Fruit fly (Drosophila melanogaster): ENCODE results near the gene Hs3st-B.

Hs3st-B gene

DNA sequence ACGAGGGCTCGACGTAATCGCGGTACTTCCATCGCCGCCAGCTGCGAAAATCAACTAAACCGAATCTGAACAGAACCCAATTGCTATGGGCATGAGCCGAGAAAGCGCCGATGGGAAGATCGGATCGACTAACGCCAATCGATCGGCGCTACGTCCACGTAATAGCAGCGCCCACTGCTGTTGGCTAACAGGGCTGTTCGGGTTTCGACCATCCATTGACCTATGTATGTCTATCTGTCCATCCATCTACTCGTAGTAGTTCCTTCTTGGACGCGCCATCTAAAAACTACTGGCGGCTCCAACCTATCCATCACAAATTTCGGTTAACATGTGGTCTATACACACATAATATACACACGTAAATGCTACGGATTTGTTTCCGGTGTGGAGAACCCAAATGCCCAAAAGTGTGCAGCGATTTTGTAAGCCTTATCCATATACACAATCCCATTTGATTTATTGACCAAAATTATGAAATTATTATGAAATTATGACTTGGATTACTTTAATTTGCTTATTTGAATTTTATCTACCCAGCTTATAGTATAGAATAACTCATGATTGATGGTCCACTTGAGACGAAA, 6.6 kb upstream of the Hs3st-B start, which contains the start of gene CG14196:
Gene CG14196, minus strand, starts transcription at position 51 of the 584 bp plus-strand sequence.
- no peak for TF ChIP-seq CG17801 (GFP tag; optimal IDR thresholded peaks at IDR 0.05; ENCODE audit: partially characterized antibody)

- no peak for TF ChIP-seq CG17801 (GFP tag; optimal IDR thresholded peaks at IDR 0.05; ENCODE audit: partially characterized antibody)
Measured at dm6 chrX:19243379-19243834, 5.0 kb upstream of the Hs3st-B start, which contains the start of gene CG7889. Gene CG7889, plus strand, starts transcription at chrX:19243631.

- no peak for TF ChIP-seq CG17801 (GFP tag; optimal IDR thresholded peaks at IDR 0.05; ENCODE audit: partially characterized antibody)
Measured at dm6 chrX:19247200-19248052, 1.0 kb upstream of the Hs3st-B start, which contains the start of gene CG7992. Gene CG7992, minus strand, starts transcription at chrX:19247250.

DNA sequence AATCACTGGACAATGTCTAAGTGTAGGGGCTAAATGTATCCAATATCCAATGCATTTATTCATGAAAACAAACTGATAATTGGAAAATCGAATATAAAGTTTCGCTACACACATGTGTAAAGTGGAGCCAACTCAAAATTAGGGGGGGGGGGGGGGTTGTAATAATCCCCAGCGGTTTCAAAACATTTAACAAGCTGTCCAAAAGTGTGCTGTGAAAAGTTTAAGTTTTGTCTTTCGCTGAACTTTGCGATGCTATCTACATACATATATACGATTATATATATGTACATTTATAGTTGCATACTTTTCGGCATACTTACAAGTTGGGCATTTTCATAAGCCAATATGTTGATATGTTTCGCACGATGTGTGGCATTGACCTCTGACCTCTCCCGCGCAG, 900 bp downstream of the Hs3st-B start:
- TF ChIP-seq CG17801 (GFP tag; optimal IDR thresholded peaks at IDR 0.05; ENCODE audit: partially characterized antibody) = no peak

DNA sequence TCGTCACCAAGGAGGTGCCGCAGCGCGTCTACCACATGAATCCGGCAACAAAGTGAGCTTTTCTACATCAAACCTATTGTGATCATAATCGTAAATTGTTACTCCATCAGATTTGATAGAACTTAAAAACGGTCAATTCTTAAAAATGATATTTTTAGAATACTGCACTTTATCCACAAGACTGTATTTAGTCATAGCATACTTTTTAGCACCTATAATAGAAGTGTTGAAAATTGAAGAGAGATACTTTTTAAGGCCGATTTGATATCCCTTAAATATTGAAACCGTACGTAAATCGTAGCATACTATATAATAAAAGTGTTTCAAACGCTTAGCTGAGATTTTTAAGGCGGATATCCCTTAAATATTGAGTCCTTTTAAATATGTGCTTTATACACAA, 1.7 kb downstream of the Hs3st-B start:
- TF ChIP-seq CG17801 (GFP tag; optimal IDR thresholded peaks at IDR 0.05; ENCODE audit: partially characterized antibody) = no peak

- TF ChIP-seq CG17801 (GFP tag; optimal IDR thresholded peaks at IDR 0.05; ENCODE audit: partially characterized antibody) = no peak
Measured at dm6 chrX:19259802-19260695, 11.6 kb downstream of the Hs3st-B start.

- TF ChIP-seq CG17801 (GFP tag; optimal IDR thresholded peaks at IDR 0.05; ENCODE audit: partially characterized antibody) = no peak
Measured at dm6 chrX:19260696-19260989, 12.2 kb downstream of the Hs3st-B start.

DNA sequence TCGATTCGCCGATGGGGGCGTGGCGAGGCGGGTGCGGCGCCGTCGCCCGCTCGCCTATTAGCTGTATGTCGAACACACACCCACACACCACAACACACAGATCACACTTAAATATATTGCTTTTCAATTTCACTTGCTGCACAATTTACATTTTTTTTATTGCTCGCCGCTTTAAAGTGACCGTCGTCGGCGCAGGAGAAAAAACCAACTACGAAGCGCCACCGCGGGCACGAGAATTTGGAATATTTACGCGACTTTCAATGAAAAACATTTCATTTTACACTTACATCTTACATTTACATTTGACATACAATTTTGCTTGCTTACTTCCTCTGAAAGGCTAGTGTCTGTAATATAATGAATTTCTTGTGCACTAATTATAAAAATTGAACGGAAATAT, 12.6 kb downstream of the Hs3st-B start, which contains the start of gene rictor:
Gene rictor, minus strand, starts transcription at position 170 of the 400 bp plus-strand sequence.
- TF ChIP-seq CG17801 (GFP tag; optimal IDR thresholded peaks at IDR 0.05; ENCODE audit: partially characterized antibody) = no peak

DNA sequence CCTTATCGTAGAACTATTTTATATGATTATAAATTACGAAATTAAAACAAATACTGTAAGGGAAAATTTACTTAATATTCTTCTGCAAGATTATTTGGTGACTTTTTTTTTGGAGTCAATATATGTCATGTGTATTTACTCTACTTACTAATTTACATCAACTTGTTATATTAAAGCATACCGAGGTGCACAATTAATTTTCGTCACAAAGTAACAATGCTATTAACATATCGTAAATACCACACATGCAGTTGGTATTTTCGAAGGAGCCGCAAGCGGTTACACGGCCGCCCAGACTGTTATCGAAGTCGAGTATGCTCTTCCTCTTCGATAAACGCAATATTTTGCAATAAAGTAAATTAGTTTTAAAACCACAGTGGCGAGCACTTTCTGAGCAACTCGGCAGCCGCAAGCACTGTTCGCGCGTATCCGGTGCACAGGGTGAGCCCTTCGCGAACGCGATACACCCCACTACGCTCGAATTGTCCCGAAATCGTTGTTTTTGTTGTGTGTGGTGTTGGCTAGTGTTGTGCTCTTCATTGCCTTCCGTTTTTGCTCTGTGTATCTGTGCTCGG, 13.2 kb downstream of the Hs3st-B start, which contains the start of gene Vav:
Gene Vav, plus strand, starts transcription at position 293 of the 575 bp plus-strand sequence.
- TF ChIP-seq CG17801 (GFP tag; optimal IDR thresholded peaks at IDR 0.05; ENCODE audit: partially characterized antibody) = peak; percentile 38

DNA sequence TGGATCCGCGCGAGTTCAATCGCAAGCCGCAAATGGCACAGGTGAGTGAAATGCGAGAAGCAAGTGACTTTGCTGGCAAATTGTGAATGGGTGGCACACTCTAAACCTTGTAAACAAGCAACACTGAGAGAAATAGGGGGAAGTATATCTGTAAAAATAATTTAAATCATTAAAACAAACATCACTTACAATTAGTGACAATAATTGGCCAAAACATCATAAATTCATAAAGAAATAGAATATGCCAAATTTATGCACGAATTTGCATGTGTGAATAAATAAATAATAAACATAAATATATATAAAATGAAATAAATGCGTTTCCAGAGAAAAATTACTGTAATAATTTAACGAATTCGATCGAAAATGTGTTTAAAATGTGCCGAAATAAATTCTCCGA, 14.1 kb downstream of the Hs3st-B start:
- TF ChIP-seq CG17801 (GFP tag; optimal IDR thresholded peaks at IDR 0.05; ENCODE audit: partially characterized antibody) = peak; percentile 49

DNA sequence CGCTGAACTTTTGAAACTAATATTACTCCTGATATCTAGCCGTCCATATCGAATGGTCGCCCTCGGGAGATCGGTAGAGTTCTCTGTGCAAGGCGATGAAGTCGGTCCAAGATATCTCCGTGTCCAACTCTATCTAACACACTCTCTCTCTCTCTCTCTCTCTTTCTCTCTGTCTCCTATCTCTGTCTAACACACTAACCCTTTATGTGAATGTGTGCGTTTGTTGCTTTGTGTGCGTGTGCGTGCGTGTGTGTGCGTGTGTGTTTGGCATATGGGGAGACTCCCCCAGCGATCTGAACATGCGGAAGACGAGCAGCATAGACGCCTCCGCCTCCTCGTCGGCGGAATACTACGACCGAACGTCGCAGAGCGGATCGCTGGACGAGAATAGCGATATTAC, 16.0 kb downstream of the Hs3st-B start:
- TF ChIP-seq CG17801 (GFP tag; optimal IDR thresholded peaks at IDR 0.05; ENCODE audit: partially characterized antibody) = no peak

DNA sequence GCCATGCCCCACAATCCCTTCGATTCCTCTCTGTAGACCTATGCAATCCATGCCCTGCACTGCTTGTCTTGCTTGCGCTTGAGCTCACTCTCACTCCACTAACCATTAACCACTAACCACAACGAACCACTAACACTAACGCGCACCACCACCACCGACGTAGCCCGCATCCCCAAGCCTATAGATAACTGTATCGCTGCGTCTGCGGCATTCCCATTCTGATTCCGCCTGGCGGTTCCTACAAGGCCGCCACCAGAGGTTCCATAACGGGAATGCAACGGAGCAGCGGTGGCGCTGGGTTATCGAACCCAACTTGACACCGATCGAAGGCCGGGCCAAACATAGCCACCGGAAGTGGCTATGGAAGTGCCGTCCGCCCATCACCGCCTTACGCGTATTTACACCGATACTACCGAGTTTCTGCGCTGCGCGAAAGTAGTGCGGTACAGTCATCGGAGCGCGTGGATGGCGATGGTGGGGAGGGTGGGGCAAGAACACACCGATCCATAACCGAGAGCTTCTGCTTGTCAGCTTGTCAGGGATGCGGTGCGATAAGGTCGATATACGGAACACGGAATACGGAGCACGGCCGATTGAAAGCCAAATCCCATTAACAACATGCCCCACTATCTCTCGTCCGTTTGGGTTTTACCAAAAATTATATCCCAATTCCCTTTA, 17.5 kb downstream of the Hs3st-B start:
- no peak for TF ChIP-seq CG17801 (GFP tag; optimal IDR thresholded peaks at IDR 0.05; ENCODE audit: partially characterized antibody)

DNA sequence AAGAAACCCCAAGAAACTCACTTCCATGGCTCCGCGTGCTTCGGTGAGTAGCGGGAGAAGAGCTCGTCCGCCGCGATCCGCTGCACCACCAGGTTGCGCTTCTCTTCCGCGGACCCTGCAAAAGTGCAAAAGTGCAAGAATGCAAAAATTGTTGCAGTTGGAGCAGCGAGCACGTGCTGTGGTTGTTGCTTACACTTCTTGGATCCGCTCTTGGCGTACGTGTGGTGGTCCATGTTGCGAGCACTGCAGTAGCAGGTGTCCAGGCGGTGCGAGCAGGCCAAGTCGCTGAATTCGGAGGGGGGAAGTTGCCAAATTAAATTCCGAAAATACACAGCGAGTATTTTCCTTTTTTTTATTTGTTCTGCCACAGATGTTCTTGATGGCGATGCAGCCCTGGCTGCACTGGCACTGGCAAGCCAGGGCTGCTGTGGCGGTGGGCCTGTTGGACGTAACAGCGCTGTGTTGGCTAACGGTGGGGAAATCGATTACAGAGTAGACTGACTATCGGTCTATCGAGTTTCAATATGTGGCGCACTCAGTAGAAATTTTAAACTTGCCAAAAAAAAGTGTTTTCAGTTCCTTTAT, 20.1 kb downstream of the Hs3st-B start, which contains the start of gene CG8010:
Gene CG8010, minus strand, starts transcription at position 413 of the 585 bp plus-strand sequence.
- TF ChIP-seq CG17801 (GFP tag; optimal IDR thresholded peaks at IDR 0.05; ENCODE audit: partially characterized antibody) = peak; percentile 78

All from ovary, adult (tissue).